Worm (Caenorhabditis elegans) whole organism, early embryonic: ENCODE data around the gene cyn-9.

Source experiments
- B0310.2 ChIP-seq: sonication (generic microtip); optimal IDR thresholded peaks from 2 replicates; lab custom pipeline; 2016; ENCODE audit warnings: mild to moderate bottlenecking, missing genetic modification characterization, missing compliant biosample characterization
- ama-1 ChIP-seq: fragments of 150-350 bp; optimal IDR thresholded peaks from 2 replicates; lab custom pipeline; 2014
- ets-7 ChIP-seq: sonication (generic microtip); optimal IDR thresholded peaks from 2 replicates; lab custom pipeline; 2016; ENCODE audit warnings: missing genotype, missing genetic modification characterization, missing compliant biosample characterization
- flt-1 ChIP-seq: fragments of 200-800 bp; sonication (Bioruptor generic); IDR thresholded peaks from 2 replicates; pipeline ENCODE4 v1.3.6; 2022; ENCODE audit warnings: missing genetic modification characterization, missing compliant biosample characterization
- hmbx-1 ChIP-seq: sonication (generic microtip); optimal IDR thresholded peaks from 2 replicates; lab custom pipeline; 2016; ENCODE audit warnings: mild to moderate bottlenecking, missing genetic modification characterization, missing compliant biosample characterization
- hmg-4 ChIP-seq: fragments of 200-800 bp; sonication (Bioruptor generic); optimal IDR thresholded peaks from 2 replicates; lab custom pipeline; 2018; ENCODE audit warnings: mild to moderate bottlenecking, missing genetic modification characterization, missing compliant biosample characterization
- hnd-1 ChIP-seq: sonication (generic microtip); optimal IDR thresholded peaks from 2 replicates; lab custom pipeline; 2016; ENCODE audit warnings: missing genetic modification characterization, missing compliant biosample characterization
- pes-1 ChIP-seq: fragments of 200-800 bp; sonication (Bioruptor generic); IDR thresholded peaks from 2 replicates; pipeline ENCODE4 v1.3.6; 2022; ENCODE audit warnings: missing genetic modification reagents, missing genetic modification characterization, missing compliant biosample characterization
- scrt-1 ChIP-seq: fragments of 200-800 bp; sonication (Bioruptor generic); IDR thresholded peaks from 2 replicates; pipeline ENCODE4 v1.3.6; 2022; ENCODE audit warnings: missing genetic modification characterization, missing compliant biosample characterization
- sea-1 ChIP-seq: fragments of 200-800 bp; sonication (Bioruptor generic); conservative IDR thresholded peaks from 2 replicates; pipeline ENCODE4 v1.3.6; 2022; ENCODE audit warnings: missing genetic modification characterization, missing compliant biosample characterization
- tbx-11 ChIP-seq: fragments of 200-800 bp; sonication (Bioruptor generic); IDR thresholded peaks from 2 replicates; pipeline ENCODE4 v1.3.6; 2022; ENCODE audit warnings: missing genetic modification characterization, missing compliant biosample characterization
- tbx-37 ChIP-seq: fragments of 200-800 bp; sonication (Bioruptor generic); conservative IDR thresholded peaks from 2 replicates; pipeline ENCODE4 v1.3.6; 2022; ENCODE audit warnings: missing genetic modification reagents, missing genetic modification characterization, missing compliant biosample characterization
- tra-4 ChIP-seq: sonication (generic microtip); optimal IDR thresholded peaks from 2 replicates; lab custom pipeline; 2017; ENCODE audit warnings: missing genetic modification characterization, missing compliant biosample characterization

- no peak for TF ChIP-seq flt-1
- no peak for TF ChIP-seq hnd-1
- no peak for TF ChIP-seq tbx-37 (GFP tag; lab: Robert Waterston, UW)
- TF ChIP-seq tbx-11 (GFP tag; lab: Robert Waterston, UW), result 0 out of 2 replicates have a peak, but pooled peaks have one; percentile 24
- TF ChIP-seq ama-1 (lab: Kevin White, UChicago), result no peak
- TF ChIP-seq tra-4, result no peak
- TF ChIP-seq hmbx-1, result no peak
- TF ChIP-seq sea-1 (GFP tag; lab: Robert Waterston, UW), result no peak
- TF ChIP-seq scrt-1 (GFP tag; lab: Robert Waterston, UW), result no peak
- TF ChIP-seq hmg-4 (GFP tag; lab: Kevin White, UChicago), result no peak
- TF ChIP-seq ets-7 (tag; lab: Kevin White, UChicago), result no peak
- no peak for TF ChIP-seq pes-1 (GFP tag; lab: Robert Waterston, UW)
- TF ChIP-seq B0310.2 (tag; lab: Kevin White, UChicago), result no peak
These were observed 36.2 kb upstream of the cyn-9 start for ce11 chrIII:3735509-3736255.
